Worm (Caenorhabditis elegans) whole organism, young adult: ENCODE data around the gene C05A2.4.

Experiments used
- B0019.2 ChIP-seq: fragments of 200-800 bp; sonication (Bioruptor generic); conservative IDR thresholded peaks from 2 replicates; pipeline ENCODE4 v1.3.6; 2022; ENCODE audit warnings: missing genetic modification reagents, missing genetic modification characterization, missing compliant biosample characterization
- F22D6.2 ChIP-seq: sonication (generic microtip); optimal IDR thresholded peaks from 2 replicates; lab custom pipeline; 2016; ENCODE audit warnings: mild to moderate bottlenecking, missing genetic modification characterization, missing compliant biosample characterization
- F57A8.1 ChIP-seq: fragments of 200-800 bp; sonication (Bioruptor generic); optimal IDR thresholded peaks from 2 replicates; lab custom pipeline; 2018; ENCODE audit warnings: mild to moderate bottlenecking, missing genetic modification characterization, moderate library complexity, missing compliant biosample characterization
- F57C9.4 ChIP-seq: sonication (generic microtip); optimal IDR thresholded peaks from 2 replicates; lab custom pipeline; 2017; ENCODE audit warnings: mild to moderate bottlenecking, missing genetic modification characterization, missing compliant biosample characterization
- K11D2.4 ChIP-seq: fragments of 200-800 bp; sonication (Bioruptor generic); IDR thresholded peaks from 2 replicates; pipeline ENCODE4 v1.3.6; 2022; ENCODE audit warnings: missing genetic modification reagents, missing genetic modification characterization, missing compliant biosample characterization
- T07F8.4 ChIP-seq: sonication (generic microtip); optimal IDR thresholded peaks from 2 replicates; lab custom pipeline; 2016; ENCODE audit warnings: mild to moderate bottlenecking, missing genetic modification characterization, moderate library complexity, missing compliant biosample characterization
- Y56A3A.18 ChIP-seq: fragments of 200-800 bp; sonication (Bioruptor generic); IDR thresholded peaks from 2 replicates; pipeline ENCODE4 v1.3.6; 2022; ENCODE audit warnings: missing genetic modification reagents, missing genetic modification characterization, missing compliant biosample characterization
- Y79H2A.3 ChIP-seq: fragments of 200-800 bp; sonication (Bioruptor generic); conservative IDR thresholded peaks from 2 replicates; pipeline ENCODE4 v1.3.6; 2022; ENCODE audit warnings: missing genetic modification reagents, missing genetic modification characterization, missing compliant biosample characterization
- Y95B8A.8 ChIP-seq: fragments of 200-800 bp; sonication (Bioruptor generic); IDR thresholded peaks from 2 replicates; pipeline ENCODE4 v1.3.6; 2022; ENCODE audit warnings: missing genetic modification reagents, missing genetic modification characterization, missing compliant biosample characterization
- aptf-3 ChIP-seq: fragments of 200-800 bp; sonication (Bioruptor generic); IDR thresholded peaks from 2 replicates; pipeline ENCODE4 v1.3.6; 2022; ENCODE audit warnings: missing genetic modification characterization, missing compliant biosample characterization
- athp-1 ChIP-seq: sonication (generic microtip); optimal IDR thresholded peaks from 2 replicates; lab custom pipeline; 2017; ENCODE audit warnings: mild to moderate bottlenecking, missing genetic modification characterization, missing compliant biosample characterization
- attf-5 ChIP-seq: fragments of 200-800 bp; sonication (Bioruptor generic); optimal IDR thresholded peaks from 2 replicates; lab custom pipeline; 2018; ENCODE audit warnings: mild to moderate bottlenecking, missing genetic modification characterization, missing compliant biosample characterization
- bed-2 ChIP-seq: fragments of 200-800 bp; sonication (Bioruptor generic); IDR thresholded peaks from 2 replicates; pipeline ENCODE4 v1.3.6; 2022; ENCODE audit warnings: missing genetic modification reagents, missing genetic modification characterization, missing compliant biosample characterization
- ccch-3 ChIP-seq: fragments of 200-800 bp; sonication (Bioruptor generic); optimal IDR thresholded peaks from 2 replicates; lab custom pipeline; 2018; ENCODE audit warnings: mild to moderate bottlenecking, missing genetic modification characterization, missing compliant biosample characterization
- cebp-2 ChIP-seq: fragments of 200-800 bp; sonication (Bioruptor generic); IDR thresholded peaks from 2 replicates; pipeline ENCODE4 v1.3.6; 2022; ENCODE audit warnings: missing genetic modification characterization, missing compliant biosample characterization
- ceh-100 ChIP-seq: fragments of 200-800 bp; sonication (Bioruptor generic); IDR thresholded peaks from 2 replicates; pipeline ENCODE4 v1.3.6; 2022; ENCODE audit warnings: missing genetic modification reagents, missing genetic modification characterization, missing compliant biosample characterization
- ceh-91 ChIP-seq: fragments of 200-800 bp; sonication (Bioruptor generic); IDR thresholded peaks from 2 replicates; pipeline ENCODE4 v1.3.6; 2022; ENCODE audit warnings: missing genetic modification reagents, missing genetic modification characterization, missing compliant biosample characterization
- die-1 ChIP-seq: sonication (generic microtip); optimal IDR thresholded peaks from 2 replicates; lab custom pipeline; 2016; ENCODE audit warnings: missing genotype, mild to moderate bottlenecking, missing genetic modification characterization, missing compliant biosample characterization
- dox-1 ChIP-seq: fragments of 200-800 bp; sonication (Bioruptor generic); IDR thresholded peaks from 2 replicates; pipeline ENCODE4 v1.3.6; 2022; ENCODE audit warnings: missing genetic modification reagents, missing genetic modification characterization, missing compliant biosample characterization
- dpff-1 ChIP-seq: sonication (generic microtip); optimal IDR thresholded peaks from 2 replicates; lab custom pipeline; 2017; ENCODE audit warnings: mild to moderate bottlenecking, missing genetic modification characterization, missing compliant biosample characterization
- dpl-1 ChIP-seq: fragments of 150-350 bp; optimal IDR thresholded peaks from 2 replicates; lab custom pipeline; 2014; ENCODE audit warnings: missing biosample characterization, missing genetic modification reagents, missing genetic modification characterization
- egl-18 ChIP-seq: fragments of 200-800 bp; sonication (Bioruptor generic); IDR thresholded peaks from 2 replicates; pipeline ENCODE4 v1.3.6; 2022; ENCODE audit warnings: missing genetic modification reagents, missing genetic modification characterization, missing compliant biosample characterization
- ekl-4 ChIP-seq: fragments of 200-800 bp; sonication (Bioruptor generic); IDR thresholded peaks from 2 replicates; pipeline ENCODE4 v1.3.6; 2022; ENCODE audit warnings: missing genetic modification reagents, missing genetic modification characterization, missing compliant biosample characterization
- ets-4 ChIP-seq: fragments of 200-800 bp; sonication (Bioruptor generic); optimal IDR thresholded peaks from 2 replicates; lab custom pipeline; 2018; ENCODE audit warnings: mild to moderate bottlenecking, missing genetic modification characterization, missing compliant biosample characterization
- fkh-3 ChIP-seq: sonication (generic microtip); optimal IDR thresholded peaks from 2 replicates; lab custom pipeline; 2016; ENCODE audit warnings: mild to moderate bottlenecking, missing genetic modification characterization, missing compliant biosample characterization
- gei-17 ChIP-seq: fragments of 200-800 bp; sonication (Bioruptor generic); optimal IDR thresholded peaks from 2 replicates; lab custom pipeline; 2018; ENCODE audit warnings: mild to moderate bottlenecking, missing genetic modification characterization, missing compliant biosample characterization
- him-1 ChIP-seq: sonication (generic microtip); optimal IDR thresholded peaks from 2 replicates; lab custom pipeline; 2016; ENCODE audit warnings: missing genotype, missing genetic modification reagents, missing genetic modification characterization, missing compliant biosample characterization
- hlh-26 ChIP-seq: fragments of 200-800 bp; sonication (Bioruptor generic); conservative IDR thresholded peaks from 2 replicates; pipeline ENCODE4 v1.3.6; 2022; ENCODE audit warnings: missing genetic modification reagents, missing genetic modification characterization, missing compliant biosample characterization
- madf-6 ChIP-seq: fragments of 200-800 bp; sonication (Bioruptor generic); IDR thresholded peaks from 2 replicates; pipeline ENCODE4 v1.3.6; 2022; ENCODE audit warnings: missing genetic modification reagents, missing genetic modification characterization, missing compliant biosample characterization
- madf-8 ChIP-seq: fragments of 200-800 bp; sonication (Bioruptor generic); conservative IDR thresholded peaks from 2 replicates; pipeline ENCODE4 v1.3.6; 2022; ENCODE audit warnings: missing genetic modification reagents, missing genetic modification characterization, missing compliant biosample characterization
- nhr-27 ChIP-seq: fragments of 200-800 bp; sonication (Bioruptor generic); optimal IDR thresholded peaks from 2 replicates; lab custom pipeline; 2018; ENCODE audit warnings: mild to moderate bottlenecking, missing genetic modification characterization, moderate library complexity, missing compliant biosample characterization
- nhr-90 ChIP-seq: sonication (generic microtip); optimal IDR thresholded peaks from 2 replicates; lab custom pipeline; 2016; ENCODE audit warnings: missing genotype, mild to moderate bottlenecking, missing genetic modification characterization, missing compliant biosample characterization
- pbrm-1 ChIP-seq: fragments of 200-800 bp; sonication (Bioruptor generic); IDR thresholded peaks from 2 replicates; pipeline ENCODE4 v1.3.6; 2022; ENCODE audit warnings: missing genetic modification reagents, missing genetic modification characterization, missing compliant biosample characterization
- rcor-1 ChIP-seq: fragments of 200-800 bp; sonication (Bioruptor generic); IDR thresholded peaks from 2 replicates; pipeline ENCODE4 v1.3.6; 2022; ENCODE audit warnings: missing genetic modification reagents, missing genetic modification characterization, missing compliant biosample characterization
- snpc-1.1 ChIP-seq: sonication (generic microtip); optimal IDR thresholded peaks from 2 replicates; lab custom pipeline; 2017; ENCODE audit warnings: missing genetic modification characterization, mild to moderate bottlenecking, missing compliant biosample characterization, antibody characterized with exemption, moderate library complexity, missing genotype, missing genetic modification reagents; ENCODE audit not compliant: insufficient read depth
- snpc-3.4 ChIP-seq: sonication (generic microtip); optimal IDR thresholded peaks from 2 replicates; lab custom pipeline; 2017; ENCODE audit warnings: missing genetic modification characterization, mild to moderate bottlenecking, missing compliant biosample characterization, antibody characterized with exemption, moderate library complexity, missing genotype, missing genetic modification reagents
- sptf-2 ChIP-seq: fragments of 200-800 bp; sonication (Bioruptor generic); optimal IDR thresholded peaks from 2 replicates; lab custom pipeline; 2018; ENCODE audit warnings: mild to moderate bottlenecking, missing genetic modification characterization, missing compliant biosample characterization
- tlf-1 ChIP-seq: fragments of 200-800 bp; sonication (Bioruptor generic); optimal IDR thresholded peaks from 2 replicates; lab custom pipeline; 2018; ENCODE audit warnings: mild to moderate bottlenecking, missing genetic modification characterization, missing compliant biosample characterization
- unc-62 ChIP-seq: fragments of 150-350 bp; optimal IDR thresholded peaks from 2 replicates; lab custom pipeline; 2014; ENCODE audit warnings: missing biosample characterization, missing genetic modification reagents, missing genetic modification characterization
- zfh-2 ChIP-seq: fragments of 200-800 bp; sonication (Bioruptor generic); conservative IDR thresholded peaks from 2 replicates; pipeline ENCODE4 v1.3.6; 2022; ENCODE audit warnings: missing genetic modification reagents, missing genetic modification characterization, missing compliant biosample characterization
- ztf-28 ChIP-seq: fragments of 200-800 bp; sonication (Bioruptor generic); IDR thresholded peaks from 2 replicates; pipeline ENCODE4 v1.3.6; 2022; ENCODE audit warnings: missing genetic modification reagents, missing genetic modification characterization, missing compliant biosample characterization
- ztf-6 ChIP-seq: fragments of 200-800 bp; sonication (Bioruptor generic); IDR thresholded peaks from 2 replicates; pipeline ENCODE4 v1.3.6; 2022; ENCODE audit warnings: missing genetic modification reagents, missing genetic modification characterization, missing compliant biosample characterization

Gene C05A2.4

ce11 chrV:10729456-10729904, 34.2 kb downstream of the C05A2.4 start (continued):
- no peak for TF ChIP-seq ztf-6 (GFP tag; lab: Robert Waterston, UW)
- no peak for TF ChIP-seq Y79H2A.3 (GFP tag; lab: Robert Waterston, UW)
- TF ChIP-seq hlh-26 (GFP tag; lab: Robert Waterston, UW) = no peak

ce11 chrV:10730824-10731416, 35.6 kb downstream of the C05A2.4 start:
- TF ChIP-seq hlh-26 (GFP tag; lab: Robert Waterston, UW) = no peak
- TF ChIP-seq Y56A3A.18 (GFP tag; lab: Robert Waterston, UW) = 0 out of 2 replicates have a peak, but pooled peaks have one; percentile 18

ce11 chrV:10731989-10732472, 36.8 kb downstream of the C05A2.4 start, which contains the start of gene T28B11.1:
T28B11.1 (minus strand) TSS chrV:10732422.
- TF ChIP-seq him-1 (tag; lab: Kevin White, UChicago) (no peak), zfh-2 (GFP tag; lab: Robert Waterston, UW) (no peak), B0019.2 (GFP tag; lab: Robert Waterston, UW) (no peak), athp-1 (tag; lab: Kevin White, UChicago) (no peak), nhr-90 (no peak), aptf-3 (GFP tag; lab: Robert Waterston, UW) (no peak), unc-62 (GFP tag; lab: Kevin White, UChicago) (no peak), ceh-100 (GFP tag; lab: Robert Waterston, UW) (no peak), fkh-3 (tag; lab: Kevin White, UChicago) (no peak), madf-8 (no peak), Y56A3A.18 (GFP tag; lab: Robert Waterston, UW) (no peak), ztf-28 (GFP tag; lab: Robert Waterston, UW) (no peak), ets-4 (GFP tag; lab: Kevin White, UChicago) (no peak), snpc-1.1 (tag; lab: Kevin White, UChicago) (no peak), nhr-27 (tag; lab: Kevin White, UChicago) (no peak), F22D6.2 (tag; lab: Kevin White, UChicago) (no peak), Y95B8A.8 (no peak), egl-18 (GFP tag; lab: Robert Waterston, UW) (no peak), dpl-1 (GFP tag; lab: Kevin White, UChicago) (no peak)

- no peak for TF ChIP-seq bed-2 (GFP tag; lab: Robert Waterston, UW)
- peak; percentile 79 for TF ChIP-seq madf-6 (GFP tag; lab: Robert Waterston, UW)
- no peak for TF ChIP-seq sptf-2 (GFP tag; lab: Kevin White, UChicago)
- TF ChIP-seq ceh-100 (GFP tag; lab: Robert Waterston, UW) = peak; percentile 38; the same call in 1 of the 2 replicates
- no peak for TF ChIP-seq F57C9.4
- TF ChIP-seq dpff-1 (tag; lab: Kevin White, UChicago) = no peak
- peak; percentile 3 for TF ChIP-seq attf-5 (GFP tag; lab: Kevin White, UChicago)
- peak; percentile 29; the same call in 1 of the 2 replicates for TF ChIP-seq ceh-91
- TF ChIP-seq rcor-1 (GFP tag; lab: Robert Waterston, UW) = peak; percentile 22; the same call in 1 of the 2 replicates
- TF ChIP-seq him-1 (tag; lab: Kevin White, UChicago) = peak; percentile 8
- peak; percentile 69; the same call in 1 of the 2 replicates for TF ChIP-seq dox-1 (GFP tag; lab: Robert Waterston, UW)
- TF ChIP-seq die-1 (tag; lab: Kevin White, UChicago) = no peak
- no peak for TF ChIP-seq ccch-3
- TF ChIP-seq cebp-2 = no peak
- no peak for TF ChIP-seq gei-17 (GFP tag; lab: Kevin White, UChicago)
- TF ChIP-seq T07F8.4 = no peak
- TF ChIP-seq F57A8.1 (GFP tag; lab: Kevin White, UChicago) = no peak
- peak; percentile 65 for TF ChIP-seq madf-8
- TF ChIP-seq tlf-1 = peak; percentile 14
- TF ChIP-seq ekl-4 (GFP tag; lab: Robert Waterston, UW) = peak; percentile 46; the same call in 1 of the 2 replicates
- TF ChIP-seq K11D2.4 (GFP tag; lab: Robert Waterston, UW) = no peak
- 0 out of 2 replicates have a peak, but pooled peaks have one; percentile 38 for TF ChIP-seq pbrm-1 (GFP tag; lab: Robert Waterston, UW)
- TF ChIP-seq snpc-3.4 (tag; lab: Kevin White, UChicago) = no peak
Observed at ce11 chrV:10736756-10737155, 41.5 kb downstream of the C05A2.4 start, which contains the start of the genes mre-11 and wdr-5.3. mre-11 (minus strand) TSS chrV:10736868. wdr-5.3 (plus strand) TSS chrV:10737116.
